Fruit fly (Drosophila melanogaster): ENCODE measurements around the gene CG14075.

DNA sequence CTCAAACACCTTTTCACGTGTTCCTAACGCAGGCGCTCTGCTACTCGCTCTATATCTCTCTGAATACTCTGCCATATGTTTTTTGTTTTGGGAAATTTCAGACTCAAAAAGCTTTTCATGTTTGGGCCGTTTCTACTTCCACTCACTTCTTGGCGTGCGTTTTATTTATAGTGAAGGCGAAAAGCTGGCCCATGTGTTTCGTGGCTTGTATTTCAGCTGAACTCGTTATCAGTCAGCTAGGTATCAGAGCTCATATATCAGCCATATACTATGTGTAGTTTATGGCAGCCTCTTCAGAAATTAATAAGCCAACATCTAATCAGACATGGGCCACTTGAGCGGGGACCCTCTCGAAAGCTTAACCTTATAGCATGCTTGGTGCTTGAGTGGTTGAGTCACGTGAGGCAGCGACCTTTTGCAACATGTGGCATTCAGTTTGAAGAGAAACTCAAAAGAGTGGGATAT, 9.8 kb downstream of the CG14075 start:
- no peak for TF ChIP-seq pad (GFP tag; optimal IDR thresholded peaks at IDR 0.05)
- no peak for TF ChIP-seq CG7101 (tag; optimal IDR thresholded peaks at IDR 0.05)
- TF ChIP-seq CG12768 (GFP tag; optimal IDR thresholded peaks at IDR 0.05), result no peak
- TF ChIP-seq CG14711 (tag; optimal IDR thresholded peaks at IDR 0.05), result no peak
- peak; percentile 20 for TF ChIP-seq CG33017 (tag; optimal IDR thresholded peaks at IDR 0.05)
- no peak for TF ChIP-seq Hr96 (GFP tag; optimal IDR thresholded peaks at IDR 0.05)
- no peak for TF ChIP-seq kay (GFP tag; ENCODE audit: borderline replicate concordance)
- TF ChIP-seq Clk (GFP tag; optimal IDR thresholded peaks at IDR 0.05), result no peak

Measured in whole organism, adult.